Fruit fly (Drosophila melanogaster) ovary, adult (tissue): Measurements from ENCODE around the gene CG5937.

Experiments used
- CG17801 ChIP-seq: fragments of 200-800 bp; optimal IDR thresholded peaks from 2 replicates; lab custom pipeline; 2019; ENCODE audit warnings: missing biosample characterization, mild to moderate bottlenecking, missing genetic modification characterization, moderate library complexity; ENCODE audit not compliant: partially characterized antibody

The CG5937 gene

dm6 chrX:6039431-6040016 is at the start of gene CG5937:
Gene CG5937, plus strand, starts transcription at chrX:6040005.
- TF ChIP-seq CG17801 = no peak

- TF ChIP-seq CG17801 = no peak
Measured at dm6 chrX:5992141-5992540, 47.7 kb upstream of the CG5937 start.

dm6 chrX:5992767-5993325 is 47.0 kb upstream of the CG5937 start:
- TF ChIP-seq CG17801 = no peak

- TF ChIP-seq CG17801 = no peak
Measured at dm6 chrX:5995951-5996350, 43.9 kb upstream of the CG5937 start.

dm6 chrX:5997931-5998330 is 41.9 kb upstream of the CG5937 start:
- no peak for TF ChIP-seq CG17801

- TF ChIP-seq CG17801 = no peak
Measured at dm6 chrX:6000747-6001426, 38.9 kb upstream of the CG5937 start, which contains the start of gene CG4766. Gene CG4766, minus strand, starts transcription at chrX:6000797.

- TF ChIP-seq CG17801 = no peak
Measured at dm6 chrX:6003830-6004229, 36.0 kb upstream of the CG5937 start.

dm6 chrX:6007502-6007901 is 32.3 kb upstream of the CG5937 start:
- no peak for TF ChIP-seq CG17801

dm6 chrX:6010539-6011268 is 29.1 kb upstream of the CG5937 start:
- TF ChIP-seq CG17801 = no peak

dm6 chrX:6012976-6013684 is 26.7 kb upstream of the CG5937 start, which contains the start of gene mab-21:
Gene mab-21, minus strand, starts transcription at chrX:6013181.
- no peak for TF ChIP-seq CG17801

- no peak for TF ChIP-seq CG17801
Measured at dm6 chrX:6020254-6020653, 19.6 kb upstream of the CG5937 start.

- TF ChIP-seq CG17801 = no peak
Measured at dm6 chrX:6021414-6021813, 18.4 kb upstream of the CG5937 start.

- TF ChIP-seq CG17801 = no peak
Measured at dm6 chrX:6022090-6022489, 17.7 kb upstream of the CG5937 start.

dm6 chrX:6024638-6025037 is 15.2 kb upstream of the CG5937 start:
- no peak for TF ChIP-seq CG17801

dm6 chrX:6027846-6028245 is 12.0 kb upstream of the CG5937 start:
- no peak for TF ChIP-seq CG17801

- TF ChIP-seq CG17801 = no peak
Measured at dm6 chrX:6029015-6029414, 10.8 kb upstream of the CG5937 start.

- no peak for TF ChIP-seq CG17801
Measured at dm6 chrX:6030010-6030409, 9.8 kb upstream of the CG5937 start.
